Fruit fly (Drosophila melanogaster) whole organism, pupa: Measurements from ENCODE around the gene CG14282.

Experiments used
- CG14655 ChIP-seq: fragments of 200-800 bp; sonication (Bioruptor generic); optimal IDR thresholded peaks from 3 replicates; lab custom pipeline; 2017; ENCODE audit warnings: mild to moderate bottlenecking, missing biosample characterization, missing genetic modification reagents, missing genetic modification characterization
- CG15710 ChIP-seq: fragments of 200-800 bp; sonication (Bioruptor generic); optimal IDR thresholded peaks from 2 replicates; lab custom pipeline; 2018; ENCODE audit warnings: missing biosample characterization, mild to moderate bottlenecking, missing genetic modification characterization, moderate library complexity
- CG17806 ChIP-seq: fragments of 200-800 bp; sonication (Bioruptor generic); optimal IDR thresholded peaks from 2 replicates; lab custom pipeline; 2018; ENCODE audit warnings: missing biosample characterization, mild to moderate bottlenecking, missing genetic modification characterization, moderate library complexity
- CG8159 ChIP-seq: fragments of 200-800 bp; sonication (Bioruptor generic); optimal IDR thresholded peaks from 3 replicates; lab custom pipeline; 2018; ENCODE audit warnings: missing biosample characterization, mild to moderate bottlenecking, missing genetic modification characterization, moderate library complexity
- CG8301 ChIP-seq: fragments of 200-800 bp; sonication (Bioruptor generic); optimal IDR thresholded peaks from 2 replicates; lab custom pipeline; 2018; ENCODE audit warnings: missing biosample characterization, mild to moderate bottlenecking, missing genetic modification characterization
- D1 ChIP-seq: fragments of 200-800 bp; sonication (Bioruptor generic); optimal IDR thresholded peaks from 2 replicates; lab custom pipeline; 2018; ENCODE audit warnings: missing biosample characterization, mild to moderate bottlenecking, missing genetic modification characterization, moderate library complexity
- EcR ChIP-seq: fragments of 200-800 bp; sonication (Bioruptor generic); optimal IDR thresholded peaks from 3 replicates; lab custom pipeline; 2019; ENCODE audit warnings: missing biosample characterization, missing genetic modification characterization, mild to moderate bottlenecking, moderate library complexity, missing genetic modification reagents
- Snoo ChIP-seq: fragments of 200-800 bp; sonication (Bioruptor generic); optimal IDR thresholded peaks from 3 replicates; lab custom pipeline; 2017; ENCODE audit warnings: missing biosample characterization, mild to moderate bottlenecking, missing genetic modification characterization, inconsistent platforms
- gl ChIP-seq: fragments of 200-800 bp; sonication (Bioruptor generic); optimal IDR thresholded peaks from 2 replicates; lab custom pipeline; 2018; ENCODE audit warnings: missing biosample characterization, mild to moderate bottlenecking, missing genetic modification characterization

DNA sequence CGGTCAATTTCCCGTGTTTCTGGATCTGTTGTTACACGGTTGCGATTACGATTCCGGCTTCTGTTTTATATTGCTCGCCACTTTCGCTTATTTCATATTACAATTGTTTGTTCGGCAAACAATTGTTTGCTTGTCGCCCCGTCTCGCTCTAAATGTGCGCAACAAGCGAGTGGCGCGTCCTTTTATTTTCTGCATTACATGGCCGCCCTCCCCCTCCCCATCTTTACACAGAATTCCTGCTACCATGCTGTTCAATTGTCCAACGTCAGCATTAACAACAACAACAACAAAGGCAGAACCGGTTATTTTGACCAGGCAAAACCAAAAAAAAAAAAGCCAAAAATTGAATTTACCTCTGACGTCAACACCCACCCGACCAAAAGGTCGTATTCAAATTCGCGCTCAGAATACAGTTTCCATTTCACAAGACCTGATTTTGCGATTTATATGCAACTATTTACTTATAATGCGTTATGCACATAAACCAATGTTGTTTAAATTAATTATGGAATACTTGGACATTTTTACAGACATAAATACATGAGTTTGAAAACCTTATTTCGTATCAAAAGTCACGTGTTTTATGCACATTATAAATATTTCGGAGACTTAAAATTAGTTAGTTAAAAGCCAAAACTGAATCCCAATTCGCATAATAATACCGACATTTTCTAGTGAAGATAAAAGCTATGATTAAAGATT lies 10.6 kb upstream of the CG14282 start:
- TF ChIP-seq gl (no peak), CG8159 (tag; lab: Kevin White, UChicago) (no peak), CG15710 (tag; lab: Kevin White, UChicago) (no peak), CG14655 (no peak), CG17806 (no peak), Snoo (tag; lab: Kevin White, UChicago) (no peak), EcR (GFP tag; lab: Kevin White, UChicago) (no peak), D1 (no peak), CG8301 (tag; lab: Kevin White, UChicago) (no peak)
